Fruit fly (Drosophila melanogaster) whole organism, embryonic: ENCODE data around the gene RpS3.
A peak's percentile ranks its signal among the peaks of the same experiment; 100 is the strongest.

Experiments
- Abd-B ChIP-seq: fragments of 200-800 bp; sonication (Bioruptor generic); optimal IDR thresholded peaks from 2 replicates; lab custom pipeline; 2018; ENCODE audit warnings: missing biosample characterization, mild to moderate bottlenecking, missing genetic modification characterization, moderate library complexity
- Atf-2 ChIP-seq: fragments of 200-800 bp; sonication (Bioruptor generic); optimal IDR thresholded peaks from 2 replicates; lab custom pipeline; 2016; ENCODE audit warnings: missing biosample characterization, missing genetic modification characterization
- Awh ChIP-seq: fragments of 200-800 bp; sonication (Bioruptor generic); IDR thresholded peaks from 2 replicates; pipeline ENCODE4, ENCODE4 v1.3.6; 2022; ENCODE audit warnings: missing biosample characterization, missing genetic modification characterization
- B-H1 ChIP-seq: fragments of 200-800 bp; sonication (Bioruptor generic); IDR thresholded peaks from 3 replicates; pipeline ENCODE4 v1.3.6; 2022; ENCODE audit warnings: missing biosample characterization, missing genetic modification characterization
- CG10209 ChIP-seq: fragments of 200-800 bp; sonication (Bioruptor generic); optimal IDR thresholded peaks from 3 replicates; lab custom pipeline; 2017; ENCODE audit warnings: missing biosample characterization, mild to moderate bottlenecking, missing genetic modification characterization, missing genetic modification reagents
- CG10979 ChIP-seq: fragments of 200-800 bp; sonication (Bioruptor generic); optimal IDR thresholded peaks from 2 replicates; lab custom pipeline; 2018; ENCODE audit warnings: missing biosample characterization, mild to moderate bottlenecking, missing genetic modification characterization, moderate library complexity
- CG11456 ChIP-seq: fragments of 200-800 bp; sonication (Bioruptor generic); IDR thresholded peaks from 3 replicates; pipeline ENCODE4 v1.3.6; 2022; ENCODE audit warnings: missing biosample characterization, missing genetic modification characterization
- CG15011 ChIP-seq: fragments of 200-800 bp; sonication (Bioruptor generic); optimal IDR thresholded peaks from 3 replicates; lab custom pipeline; 2018; ENCODE audit warnings: missing biosample characterization, mild to moderate bottlenecking, missing genetic modification characterization
- CG1647 ChIP-seq: fragments of 200-800 bp; sonication (Bioruptor generic); optimal IDR thresholded peaks from 3 replicates; lab custom pipeline; 2016; ENCODE audit warnings: missing biosample characterization, missing genetic modification characterization
- CG17186 ChIP-seq: fragments of 200-800 bp; sonication (Bioruptor generic); optimal IDR thresholded peaks from 3 replicates; lab custom pipeline; 2017; ENCODE audit warnings: missing biosample characterization, missing genetic modification reagents, missing genetic modification characterization
- CG32532 ChIP-seq: fragments of 200-800 bp; sonication (Bioruptor generic); IDR thresholded peaks from 2 replicates; pipeline ENCODE4 v1.3.6; 2022; ENCODE audit warnings: missing biosample characterization, missing genetic modification characterization
- CG34224 ChIP-seq: fragments of 200-800 bp; sonication (Bioruptor generic); IDR thresholded peaks from 3 replicates; pipeline ENCODE4 v1.3.6; 2022; ENCODE audit warnings: missing biosample characterization, missing genetic modification characterization; ENCODE audit not compliant: partially characterized antibody
- CG3726 ChIP-seq: fragments of 200-800 bp; sonication (Bioruptor generic); IDR thresholded peaks from 3 replicates; pipeline ENCODE4, ENCODE4 v1.3.6; 2022; ENCODE audit warnings: missing biosample characterization, missing genetic modification characterization
- CG3995 ChIP-seq: fragments of 200-800 bp; sonication (Bioruptor generic); optimal IDR thresholded peaks from 3 replicates; lab custom pipeline; 2016; ENCODE audit warnings: missing biosample characterization, missing genetic modification characterization
- CG42726 ChIP-seq: fragments of 200-800 bp; sonication (Bioruptor generic); IDR thresholded peaks from 2 replicates; pipeline ENCODE4 v1.3.6; 2022; ENCODE audit warnings: missing biosample characterization, missing genetic modification characterization; ENCODE audit not compliant: partially characterized antibody
- CG7357 ChIP-seq: fragments of 200-800 bp; sonication (Bioruptor generic); IDR thresholded peaks from 3 replicates; pipeline ENCODE4 v1.3.6; 2022; ENCODE audit warnings: missing biosample characterization, missing genetic modification characterization
- CG7556 ChIP-seq: fragments of 200-800 bp; sonication (Bioruptor generic); optimal IDR thresholded peaks from 2 replicates; lab custom pipeline; 2017; ENCODE audit warnings: missing biosample characterization, mild to moderate bottlenecking, missing genetic modification characterization
- Dref ChIP-seq: fragments of 200-800 bp; sonication (Bioruptor generic); IDR thresholded peaks from 2 replicates; pipeline ENCODE4 v1.3.6; 2022; ENCODE audit warnings: missing biosample characterization, missing genetic modification characterization
- Fer2 ChIP-seq: fragments of 200-800 bp; sonication (Bioruptor generic); optimal IDR thresholded peaks from 2 replicates; lab custom pipeline; 2018; ENCODE audit warnings: missing biosample characterization, mild to moderate bottlenecking, missing genetic modification characterization, moderate library complexity
- Hr51 ChIP-seq, 2 experiments: fragments of 200-800 bp; sonication (Bioruptor generic); optimal IDR thresholded peaks; 2 replicates in 1 of 2; 3 replicates in 1 of 2; lab custom pipeline; 2016 to 2018; ENCODE audit warnings: missing biosample characterization in 2 of 2, missing genetic modification characterization in 2 of 2, mild to moderate bottlenecking in 1 of 2, moderate library complexity in 1 of 2
- Neu2 ChIP-seq: fragments of 200-800 bp; sonication (Bioruptor generic); optimal IDR thresholded peaks from 3 replicates; lab custom pipeline; 2016; ENCODE audit warnings: missing biosample characterization, missing genetic modification characterization, borderline replicate concordance
- Six4 ChIP-seq: fragments of 200-800 bp; sonication (Bioruptor generic); optimal IDR thresholded peaks from 2 replicates; lab custom pipeline; 2016; ENCODE audit warnings: missing biosample characterization, missing genetic modification characterization
- Sox100B ChIP-seq: fragments of 200-800 bp; sonication (Bioruptor generic); optimal IDR thresholded peaks from 3 replicates; lab custom pipeline; 2018; ENCODE audit warnings: missing biosample characterization, mild to moderate bottlenecking, missing genetic modification characterization
- Sry-β ChIP-seq: fragments of 200-800 bp; sonication (Bioruptor generic); optimal IDR thresholded peaks from 2 replicates; lab custom pipeline; 2018; ENCODE audit warnings: missing biosample characterization, mild to moderate bottlenecking, missing genetic modification characterization, moderate library complexity
- TFAM ChIP-seq: fragments of 200-800 bp; sonication (Bioruptor generic); optimal IDR thresholded peaks from 2 replicates; lab custom pipeline; 2017; ENCODE audit warnings: missing biosample characterization, missing genetic modification characterization, inconsistent platforms
- Taf1 ChIP-seq: fragments of 200-800 bp; sonication (Bioruptor generic); IDR thresholded peaks from 2 replicates; pipeline ENCODE4 v1.3.6; 2022; ENCODE audit warnings: missing biosample characterization, missing genetic modification characterization
- Xbp1 ChIP-seq: fragments of 200-800 bp; sonication (Bioruptor generic); optimal IDR thresholded peaks from 3 replicates; lab custom pipeline; 2016; ENCODE audit warnings: missing biosample characterization, mild to moderate bottlenecking, missing genetic modification characterization
- Xrp1 ChIP-seq: fragments of 200-800 bp; sonication (Bioruptor generic); IDR thresholded peaks from 2 replicates; pipeline ENCODE4 v1.3.6; 2022; ENCODE audit warnings: missing biosample characterization, missing genetic modification characterization
- ap ChIP-seq: fragments of 200-800 bp; sonication (Bioruptor generic); IDR thresholded peaks from 2 replicates; pipeline ENCODE4 v1.3.6; 2022; ENCODE audit warnings: missing biosample characterization, missing genetic modification characterization
- az2 ChIP-seq: fragments of 200-800 bp; sonication (Bioruptor generic); optimal IDR thresholded peaks from 3 replicates; lab custom pipeline; 2016; ENCODE audit warnings: missing biosample characterization, missing genetic modification characterization
- bbx ChIP-seq: fragments of 200-800 bp; sonication (Bioruptor generic); IDR thresholded peaks from 2 replicates; pipeline ENCODE4 v1.3.6; 2022; ENCODE audit warnings: missing biosample characterization, missing genetic modification characterization; ENCODE audit not compliant: partially characterized antibody
- bcd ChIP-seq: fragments of 200-800 bp; sonication (Bioruptor generic); optimal IDR thresholded peaks from 2 replicates; lab custom pipeline; 2017; ENCODE audit warnings: missing biosample characterization, mild to moderate bottlenecking, missing genetic modification characterization
- bigmax ChIP-seq: fragments of 200-800 bp; sonication (Bioruptor generic); optimal IDR thresholded peaks from 2 replicates; lab custom pipeline; 2018; ENCODE audit warnings: missing biosample characterization, mild to moderate bottlenecking, missing genetic modification characterization
- cad ChIP-seq: fragments of >200 bp; optimal IDR thresholded peaks from 2 replicates; lab custom pipeline; 2017; ENCODE audit warnings: missing biosample characterization, missing genetic modification characterization
- croc ChIP-seq: fragments of 200-800 bp; sonication (Bioruptor generic); conservative IDR thresholded peaks from 3 replicates; pipeline ENCODE4 v1.3.6; 2022; ENCODE audit warnings: missing biosample characterization, missing genetic modification characterization
- dmrt11E ChIP-seq: fragments of 200-800 bp; sonication (Bioruptor generic); optimal IDR thresholded peaks from 3 replicates; lab custom pipeline; 2018; ENCODE audit warnings: missing biosample characterization, mild to moderate bottlenecking, missing genetic modification characterization, moderate library complexity
- dysf ChIP-seq: fragments of 200-800 bp; sonication (Bioruptor generic); IDR thresholded peaks from 3 replicates; pipeline ENCODE4 v1.3.6; 2022; ENCODE audit warnings: missing biosample characterization, missing genetic modification characterization
- fu2 ChIP-seq: fragments of 200-800 bp; sonication (Bioruptor generic); optimal IDR thresholded peaks from 2 replicates; lab custom pipeline; 2016; ENCODE audit warnings: missing biosample characterization, missing genetic modification characterization
- hb ChIP-seq: fragments of 200-800 bp; sonication (Bioruptor generic); IDR thresholded peaks from 3 replicates; pipeline ENCODE4 v1.3.6; 2022; ENCODE audit warnings: missing biosample characterization, missing genetic modification characterization; ENCODE audit not compliant: partially characterized antibody
- lmd ChIP-seq: fragments of 200-800 bp; sonication (Bioruptor generic); IDR thresholded peaks from 2 replicates; pipeline ENCODE4 v1.3.6; 2022; ENCODE audit warnings: missing biosample characterization, missing genetic modification characterization
- mld ChIP-seq: fragments of 200-800 bp; sonication (Bioruptor generic); IDR thresholded peaks from 3 replicates; pipeline ENCODE4 v1.3.6; 2022; ENCODE audit warnings: missing biosample characterization, missing genetic modification characterization; ENCODE audit not compliant: partially characterized antibody
- org-1 ChIP-seq: fragments of 200-800 bp; sonication (Bioruptor generic); optimal IDR thresholded peaks from 2 replicates; lab custom pipeline; 2017; ENCODE audit warnings: missing biosample characterization, missing genetic modification characterization
- peb ChIP-seq: fragments of 200-800 bp; sonication (Bioruptor generic); IDR thresholded peaks from 2 replicates; pipeline ENCODE4 v1.3.6; 2022; ENCODE audit warnings: missing biosample characterization, missing genetic modification characterization
- salm ChIP-seq: fragments of 200-800 bp; sonication (Bioruptor generic); optimal IDR thresholded peaks from 2 replicates; lab custom pipeline; 2018; ENCODE audit warnings: missing biosample characterization, mild to moderate bottlenecking, missing genetic modification characterization
- seq ChIP-seq: fragments of 200-800 bp; sonication (Bioruptor generic); IDR thresholded peaks from 2 replicates; pipeline ENCODE4 v1.3.6; 2022; ENCODE audit warnings: missing biosample characterization, missing genetic modification characterization
- sim ChIP-seq: fragments of 200-800 bp; sonication (Bioruptor generic); IDR thresholded peaks from 2 replicates; pipeline ENCODE4 v1.3.6; 2022; ENCODE audit warnings: missing biosample characterization, missing genetic modification characterization
- sima ChIP-seq: fragments of 200-800 bp; sonication (Bioruptor generic); optimal IDR thresholded peaks from 2 replicates; lab custom pipeline; 2016; ENCODE audit warnings: missing biosample characterization, missing genetic modification characterization
- twi ChIP-seq: fragments of 200-800 bp; optimal IDR thresholded peaks from 2 replicates; lab custom pipeline; 2019; ENCODE audit warnings: missing biosample characterization, mild to moderate bottlenecking, missing genetic modification characterization, moderate library complexity
- unpg ChIP-seq: fragments of 200-800 bp; sonication (Bioruptor generic); optimal IDR thresholded peaks from 3 replicates; lab custom pipeline; 2018; ENCODE audit warnings: missing biosample characterization, mild to moderate bottlenecking, missing genetic modification characterization, moderate library complexity
- zen2 ChIP-seq: fragments of 200-800 bp; sonication (Bioruptor generic); IDR thresholded peaks from 3 replicates; pipeline ENCODE4 v1.3.6; 2022; ENCODE audit warnings: missing biosample characterization, missing genetic modification characterization; ENCODE audit not compliant: partially characterized antibody

RpS3 gene

DNA sequence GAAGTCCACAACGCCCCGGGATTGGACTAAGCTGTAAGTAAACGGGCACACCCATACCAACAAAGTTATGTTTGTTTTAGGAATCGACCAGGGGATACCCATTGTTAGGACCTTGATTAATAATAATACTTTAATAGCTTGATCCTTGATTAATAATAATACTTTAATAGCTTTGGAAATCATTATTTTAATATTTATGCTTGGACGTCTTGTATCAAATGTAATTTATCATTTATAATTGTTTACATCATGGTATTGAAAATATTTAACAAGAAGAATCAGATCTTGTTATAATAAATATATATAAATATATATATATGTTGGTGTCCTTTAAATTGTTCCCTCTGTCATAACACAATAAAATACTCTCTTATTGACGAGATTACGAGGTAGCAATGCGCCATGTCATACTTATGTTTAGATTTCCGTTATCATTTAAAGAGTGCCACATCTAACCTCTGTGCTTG is 1.7 kb upstream of the RpS3 start (continued):
- TF ChIP-seq CG11456, result peak; percentile 36; the same call in 1 of the 3 replicates
- peak; percentile 93 for TF ChIP-seq CG10209 (GFP tag; lab: Kevin White, UChicago)
- peak; percentile 76 for TF ChIP-seq salm (tag; lab: Kevin White, UChicago)
- TF ChIP-seq Xrp1, result peak; percentile 87
- TF ChIP-seq fu2 (GFP tag; lab: Kevin White, UChicago), result no peak
- peak; percentile 87 for TF ChIP-seq unpg (GFP tag; lab: Kevin White, UChicago)
- peak; percentile 74 for TF ChIP-seq Six4 (GFP tag; lab: Kevin White, UChicago)
- peak; percentile 71 for TF ChIP-seq Awh (GFP tag; lab: Robert Waterston, UW)
- TF ChIP-seq CG3995 (GFP tag; lab: Kevin White, UChicago), result no peak
- peak; percentile 85 for TF ChIP-seq twi (tag; lab: Kevin White, UChicago)
- peak; percentile 28 for TF ChIP-seq CG15011 (GFP tag; lab: Kevin White, UChicago)
- TF ChIP-seq bcd, result peak; percentile 81
- TF ChIP-seq bbx, result no peak
- peak; percentile 83 for TF ChIP-seq az2 (GFP tag; lab: Kevin White, UChicago)
- peak; percentile 39 for TF ChIP-seq Fer2 (tag; lab: Kevin White, UChicago)
- peak; percentile 90 for TF ChIP-seq CG7556 (GFP tag; lab: Kevin White, UChicago)
- TF ChIP-seq Abd-B (GFP tag; lab: Kevin White, UChicago), result peak; percentile 81
- TF ChIP-seq cad (GFP tag; lab: Kevin White, UChicago), result no peak
- TF ChIP-seq Neu2, result no peak
- TF ChIP-seq sima (GFP tag; lab: Kevin White, UChicago), result no peak
- peak; percentile 73 for TF ChIP-seq org-1 (GFP tag; lab: Kevin White, UChicago)
- peak; percentile 82 for TF ChIP-seq Xbp1
- TF ChIP-seq CG7357 (GFP tag; lab: Robert Waterston, UW), result peak; percentile 65; the same call in 2 of the 3 replicates
- peak; percentile 65 for TF ChIP-seq Taf1 (GFP tag; lab: Robert Waterston, UW)
- TF ChIP-seq croc (GFP tag; lab: Robert Waterston, UW), result peak; percentile 60
- peak; percentile 89 for TF ChIP-seq dmrt11E (tag; lab: Kevin White, UChicago)
- TF ChIP-seq CG42726 (GFP tag; lab: Robert Waterston, UW), result no peak
- TF ChIP-seq lmd, result peak; percentile 79
- no peak for TF ChIP-seq TFAM
- peak; percentile 88 for TF ChIP-seq dysf (GFP tag; lab: Robert Waterston, UW)
- TF ChIP-seq Atf-2, result no peak
- TF ChIP-seq seq (GFP tag; lab: Robert Waterston, UW), result peak; percentile 78
- no peak for TF ChIP-seq Dref (GFP tag; lab: Robert Waterston, UW)
- peak; percentile 86 for TF ChIP-seq CG32532 (GFP tag; lab: Robert Waterston, UW)
- peak; percentile 75 for TF ChIP-seq CG10979 (tag; lab: Kevin White, UChicago)
- no peak for TF ChIP-seq CG17186
- TF ChIP-seq Sry-β (GFP tag; lab: Kevin White, UChicago), result no peak
- TF ChIP-seq CG3726 (GFP tag; lab: Robert Waterston, UW), result peak; percentile 78
- TF ChIP-seq Sox100B (GFP tag; lab: Kevin White, UChicago), result peak; percentile 91
- no peak for TF ChIP-seq CG1647 (GFP tag; lab: Kevin White, UChicago)
- TF ChIP-seq B-H1 (GFP tag; lab: Robert Waterston, UW), result peak; percentile 73
- TF ChIP-seq hb, result no peak
- peak; percentile 69 for TF ChIP-seq ap (GFP tag; lab: Robert Waterston, UW)
- peak in 1 of 2 experiments; percentile 98 for TF ChIP-seq Hr51 (GFP tag; optimal IDR thresholded peaks at IDR 0.05; lab: Kevin White, UChicago)
- no peak for TF ChIP-seq CG34224
- no peak for TF ChIP-seq mld (GFP tag; lab: Robert Waterston, UW)
- no peak for TF ChIP-seq bigmax (GFP tag; lab: Kevin White, UChicago)
- TF ChIP-seq sim (GFP tag; lab: Robert Waterston, UW), result peak; percentile 30; the same call in 1 of the 2 replicates
- TF ChIP-seq zen2, result no peak
- peak; percentile 21; the same call in 1 of the 2 replicates for TF ChIP-seq peb
